Fruit fly (Drosophila melanogaster) whole organism, embryonic: Measurements from ENCODE around the gene TotA.

Experiments
- CG10147 ChIP-seq: fragments of 200-800 bp; sonication (Bioruptor generic); optimal IDR thresholded peaks from 2 replicates; lab custom pipeline; 2019; ENCODE audit warnings: missing biosample characterization, mild to moderate bottlenecking, missing genetic modification characterization, moderate library complexity
- CG10959 ChIP-seq: fragments of 200-800 bp; sonication (Bioruptor generic); IDR thresholded peaks from 2 replicates; pipeline ENCODE4 v1.3.6; 2022; ENCODE audit warnings: missing biosample characterization, missing genetic modification characterization
- CG11504 ChIP-seq: fragments of 200-800 bp; sonication (Bioruptor generic); optimal IDR thresholded peaks from 3 replicates; lab custom pipeline; 2019; ENCODE audit warnings: missing biosample characterization, mild to moderate bottlenecking, missing genetic modification characterization, moderate library complexity
- CG12071 ChIP-seq: fragments of 200-800 bp; sonication (Bioruptor generic); optimal IDR thresholded peaks from 3 replicates; lab custom pipeline; 2018; ENCODE audit warnings: missing biosample characterization, mild to moderate bottlenecking, missing genetic modification characterization
- CG12104 ChIP-seq: fragments of 200-800 bp; sonication (Bioruptor generic); optimal IDR thresholded peaks from 3 replicates; lab custom pipeline; 2016; ENCODE audit warnings: missing biosample characterization, missing genetic modification characterization
- CG12219 ChIP-seq: fragments of 200-800 bp; sonication (Bioruptor generic); optimal IDR thresholded peaks from 3 replicates; lab custom pipeline; 2018; ENCODE audit warnings: missing biosample characterization, mild to moderate bottlenecking, missing genetic modification characterization
- CG1233 ChIP-seq: fragments of 200-800 bp; sonication (Bioruptor generic); optimal IDR thresholded peaks from 4 replicates; lab custom pipeline; 2018; ENCODE audit warnings: missing biosample characterization, mild to moderate bottlenecking, missing genetic modification characterization
- CG12769 ChIP-seq: fragments of 200-800 bp; sonication (Bioruptor generic); optimal IDR thresholded peaks from 2 replicates; lab custom pipeline; 2019; ENCODE audit warnings: missing biosample characterization, mild to moderate bottlenecking, missing genetic modification characterization, moderate library complexity
- CG14860 ChIP-seq: fragments of 200-800 bp; sonication (Bioruptor generic); IDR thresholded peaks from 3 replicates; pipeline ENCODE4 v1.3.6; 2022; ENCODE audit warnings: missing biosample characterization, missing genetic modification characterization; ENCODE audit not compliant: partially characterized antibody
- CG1602 ChIP-seq: fragments of 200-800 bp; sonication (Bioruptor generic); optimal IDR thresholded peaks from 3 replicates; lab custom pipeline; 2016; ENCODE audit warnings: missing biosample characterization, missing genetic modification characterization
- CG16779 ChIP-seq: fragments of 200-800 bp; sonication (Bioruptor generic); IDR thresholded peaks from 2 replicates; pipeline ENCODE4 v1.3.6; 2022; ENCODE audit warnings: missing biosample characterization, missing genetic modification characterization
- CG17186 ChIP-seq: fragments of 200-800 bp; sonication (Bioruptor generic); optimal IDR thresholded peaks from 3 replicates; lab custom pipeline; 2017; ENCODE audit warnings: missing biosample characterization, missing genetic modification reagents, missing genetic modification characterization
- CG17829 ChIP-seq: fragments of 200-800 bp; optimal IDR thresholded peaks from 2 replicates; lab custom pipeline; 2019; ENCODE audit warnings: missing biosample characterization, mild to moderate bottlenecking, missing genetic modification characterization, moderate library complexity
- CG18619 ChIP-seq: fragments of 200-800 bp; sonication (Bioruptor generic); optimal IDR thresholded peaks from 3 replicates; lab custom pipeline; 2017; ENCODE audit warnings: missing biosample characterization, mild to moderate bottlenecking, missing genetic modification characterization
- CG2116 ChIP-seq: fragments of 200-800 bp; sonication (Bioruptor generic); optimal IDR thresholded peaks from 3 replicates; lab custom pipeline; 2018; ENCODE audit warnings: missing biosample characterization, mild to moderate bottlenecking, missing genetic modification characterization
- CG2889 ChIP-seq: fragments of 200-800 bp; sonication (Bioruptor generic); IDR thresholded peaks from 3 replicates; pipeline ENCODE4 v1.3.6; 2022; ENCODE audit warnings: missing biosample characterization, missing genetic modification characterization
- CG30403 ChIP-seq: fragments of 200-800 bp; sonication (Bioruptor generic); optimal IDR thresholded peaks from 3 replicates; lab custom pipeline; 2016; ENCODE audit warnings: missing biosample characterization, missing genetic modification characterization
- CG31441 ChIP-seq: fragments of 200-800 bp; sonication (Bioruptor generic); IDR thresholded peaks from 2 replicates; pipeline ENCODE4 v1.3.6; 2022; ENCODE audit warnings: missing biosample characterization, missing genetic modification characterization
- CG3838 ChIP-seq: fragments of 200-800 bp; sonication (Bioruptor generic); optimal IDR thresholded peaks from 3 replicates; lab custom pipeline; 2016; ENCODE audit warnings: missing biosample characterization, missing genetic modification characterization
- CG6854 ChIP-seq: fragments of 200-800 bp; sonication (Bioruptor generic); optimal IDR thresholded peaks from 3 replicates; lab custom pipeline; 2017; ENCODE audit warnings: missing biosample characterization, mild to moderate bottlenecking, missing genetic modification characterization
- CG7556 ChIP-seq: fragments of 200-800 bp; sonication (Bioruptor generic); optimal IDR thresholded peaks from 2 replicates; lab custom pipeline; 2017; ENCODE audit warnings: missing biosample characterization, mild to moderate bottlenecking, missing genetic modification characterization
- CG9817 ChIP-seq: fragments of 200-800 bp; sonication (Bioruptor generic); optimal IDR thresholded peaks from 2 replicates; lab custom pipeline; 2018; ENCODE audit warnings: missing biosample characterization, mild to moderate bottlenecking, missing genetic modification characterization, moderate library complexity
- Camta ChIP-seq: fragments of 200-800 bp; sonication (Bioruptor generic); optimal IDR thresholded peaks from 2 replicates; lab custom pipeline; 2016; ENCODE audit warnings: missing biosample characterization, missing genetic modification characterization
- CkIIα-i1 ChIP-seq: fragments of 200-800 bp; sonication (Bioruptor generic); IDR thresholded peaks from 2 replicates; pipeline ENCODE4 v1.3.6; 2022; ENCODE audit warnings: missing biosample characterization, missing genetic modification characterization
- Dad ChIP-seq: fragments of 200-800 bp; sonication (Bioruptor generic); optimal IDR thresholded peaks from 3 replicates; lab custom pipeline; 2016; ENCODE audit warnings: missing biosample characterization, missing genetic modification characterization
- Dfd ChIP-seq, 2 experiments: fragments of >200 bp; optimal IDR thresholded peaks; 2 replicates each; lab custom pipeline; 2017; ENCODE audit warnings: missing biosample characterization in 2 of 2, missing genetic modification characterization in 2 of 2
- Dll ChIP-seq: fragments of 200-800 bp; sonication (Bioruptor generic); IDR thresholded peaks from 4 replicates; pipeline ENCODE4 v1.3.6; 2022; ENCODE audit warnings: missing biosample characterization, missing genetic modification characterization; ENCODE audit not compliant: partially characterized antibody
- ERR ChIP-seq: fragments of 200-800 bp; sonication (Bioruptor generic); optimal IDR thresholded peaks from 2 replicates; lab custom pipeline; 2016; ENCODE audit warnings: missing biosample characterization, missing genetic modification characterization
- Elba2 ChIP-seq: fragments of 200-800 bp; sonication (Bioruptor generic); optimal IDR thresholded peaks from 3 replicates; lab custom pipeline; 2016; ENCODE audit warnings: missing biosample characterization, missing genetic modification characterization
- Ets97D ChIP-seq: fragments of 200-800 bp; sonication (Bioruptor generic); optimal IDR thresholded peaks from 3 replicates; lab custom pipeline; 2016; ENCODE audit warnings: missing biosample characterization, missing genetic modification characterization
- Hr39 ChIP-seq: fragments of >200 bp; optimal IDR thresholded peaks from 2 replicates; lab custom pipeline; 2017
- Rx ChIP-seq: fragments of 200-800 bp; sonication (Bioruptor generic); IDR thresholded peaks from 2 replicates; pipeline ENCODE4 v1.3.6; 2022; ENCODE audit warnings: missing biosample characterization, missing genetic modification characterization
- Sox102F ChIP-seq: fragments of 200-800 bp; sonication (Bioruptor generic); optimal IDR thresholded peaks from 2 replicates; lab custom pipeline; 2018; ENCODE audit warnings: missing biosample characterization, mild to moderate bottlenecking, missing genetic modification characterization, moderate library complexity
- Ssrp ChIP-seq: fragments of 200-800 bp; sonication (Bioruptor generic); optimal IDR thresholded peaks from 2 replicates; lab custom pipeline; 2018; ENCODE audit warnings: missing biosample characterization, mild to moderate bottlenecking, missing genetic modification characterization, moderate library complexity
- Xbp1 ChIP-seq: fragments of 200-800 bp; sonication (Bioruptor generic); optimal IDR thresholded peaks from 3 replicates; lab custom pipeline; 2016; ENCODE audit warnings: missing biosample characterization, mild to moderate bottlenecking, missing genetic modification characterization
- ase ChIP-seq: fragments of 200-800 bp; sonication (Bioruptor generic); IDR thresholded peaks from 3 replicates; pipeline ENCODE4 v1.3.6; 2022; ENCODE audit warnings: missing biosample characterization, missing genetic modification characterization
- bcd ChIP-seq: fragments of 200-800 bp; sonication (Bioruptor generic); optimal IDR thresholded peaks from 2 replicates; lab custom pipeline; 2017; ENCODE audit warnings: missing biosample characterization, mild to moderate bottlenecking, missing genetic modification characterization
- bigmax ChIP-seq: fragments of 200-800 bp; sonication (Bioruptor generic); optimal IDR thresholded peaks from 2 replicates; lab custom pipeline; 2018; ENCODE audit warnings: missing biosample characterization, mild to moderate bottlenecking, missing genetic modification characterization
- bsh ChIP-seq, 2 experiments: fragments of 200-800 bp; sonication (Bioruptor generic); optimal IDR thresholded peaks; 2 replicates each; lab custom pipeline; 2017 to 2018; ENCODE audit warnings: mild to moderate bottlenecking in 2 of 2, missing biosample characterization in 2 of 2, missing genetic modification characterization in 2 of 2, moderate library complexity in 1 of 2
- cad ChIP-seq: fragments of >200 bp; optimal IDR thresholded peaks from 2 replicates; lab custom pipeline; 2017; ENCODE audit warnings: missing biosample characterization, missing genetic modification characterization
- corto ChIP-seq: fragments of 200-800 bp; sonication (Bioruptor generic); optimal IDR thresholded peaks from 2 replicates; lab custom pipeline; 2016; ENCODE audit warnings: missing biosample characterization, mild to moderate bottlenecking, missing genetic modification characterization, moderate library complexity
- dmrt99B ChIP-seq: fragments of 200-800 bp; sonication (Bioruptor generic); optimal IDR thresholded peaks from 2 replicates; lab custom pipeline; 2018; ENCODE audit warnings: missing biosample characterization, mild to moderate bottlenecking, missing genetic modification characterization, moderate library complexity
- ftz-f1 ChIP-seq: fragments of 200-800 bp; sonication (Bioruptor generic); optimal IDR thresholded peaks from 2 replicates; lab custom pipeline; 2016; ENCODE audit warnings: missing biosample characterization, missing genetic modification characterization
- inv ChIP-seq: fragments of 200-800 bp; sonication (Bioruptor generic); IDR thresholded peaks from 2 replicates; pipeline ENCODE4 v1.3.6; 2022; ENCODE audit warnings: missing biosample characterization, missing genetic modification characterization; ENCODE audit not compliant: partially characterized antibody
- luna ChIP-seq: fragments of 200-800 bp; sonication (Bioruptor generic); optimal IDR thresholded peaks from 2 replicates; lab custom pipeline; 2016; ENCODE audit warnings: missing biosample characterization, missing genetic modification characterization
- odd ChIP-seq: fragments of 200-800 bp; sonication (Bioruptor generic); optimal IDR thresholded peaks from 2 replicates; lab custom pipeline; 2017; ENCODE audit warnings: missing biosample characterization, mild to moderate bottlenecking, missing genetic modification characterization
- otp ChIP-seq: fragments of 200-800 bp; sonication (Bioruptor generic); IDR thresholded peaks from 3 replicates; pipeline ENCODE4, ENCODE4 v1.3.6; 2022; ENCODE audit warnings: missing biosample characterization, missing genetic modification characterization
- so ChIP-seq: fragments of 200-800 bp; sonication (Bioruptor generic); IDR thresholded peaks from 3 replicates; pipeline ENCODE4 v1.3.6; 2022; ENCODE audit warnings: missing biosample characterization, missing genetic modification characterization
- tll ChIP-seq, 2 experiments: fragments of 200-800 bp in 1 of 2; fragments of >200 bp in 1 of 2; sonication (Bioruptor generic) in 1 of 2; optimal IDR thresholded peaks; 2 replicates each; lab custom pipeline; 2017 to 2019; ENCODE audit warnings: missing biosample characterization in 2 of 2, missing genetic modification characterization in 2 of 2, mild to moderate bottlenecking in 1 of 2, moderate library complexity in 1 of 2
- vnd ChIP-seq: fragments of 200-800 bp; sonication (Bioruptor generic); IDR thresholded peaks from 3 replicates; pipeline ENCODE4 v1.3.6; 2022; ENCODE audit warnings: missing biosample characterization, missing genetic modification characterization; ENCODE audit not compliant: partially characterized antibody

The TotA gene

dm6 chr3R:20821815-20822375 is 48.9 kb upstream of the TotA start, which contains the start of the genes CG17271 and RpS20 (continued):
- TF ChIP-seq Ets97D (GFP tag; lab: Kevin White, UChicago): peak; percentile 96
- no peak for TF ChIP-seq Dfd (GFP tag; optimal IDR thresholded peaks at IDR 0.05; lab: Kevin White, UChicago)
- TF ChIP-seq bsh (GFP tag; optimal IDR thresholded peaks at IDR 0.05; lab: Kevin White, UChicago): peak in 1 of 2 experiments; percentile 86
- TF ChIP-seq cad (GFP tag; lab: Kevin White, UChicago): peak; percentile 6
- TF ChIP-seq CG1602 (GFP tag; lab: Kevin White, UChicago): peak; percentile 88
- TF ChIP-seq CG2116 (GFP tag; lab: Kevin White, UChicago): peak; percentile 95
- TF ChIP-seq corto (GFP tag; lab: Kevin White, UChicago): no peak
- peak; percentile 87 for TF ChIP-seq CG31441 (GFP tag; lab: Robert Waterston, UW)
- TF ChIP-seq CG1233 (GFP tag; lab: Kevin White, UChicago): peak; percentile 85
- TF ChIP-seq ERR (GFP tag; lab: Kevin White, UChicago): peak; percentile 91
- TF ChIP-seq CG14860: no peak
- TF ChIP-seq Ssrp (tag; lab: Kevin White, UChicago): peak; percentile 83
- no peak for TF ChIP-seq Hr39 (lab: Kevin White, UChicago)
- peak; percentile 88 for TF ChIP-seq CG17829 (tag; lab: Kevin White, UChicago)
- TF ChIP-seq luna (GFP tag; lab: Kevin White, UChicago): peak; percentile 90
- peak; percentile 87 for TF ChIP-seq CG18619
- peak; percentile 96 for TF ChIP-seq Camta (GFP tag; lab: Kevin White, UChicago)
- TF ChIP-seq odd (GFP tag; lab: Kevin White, UChicago): peak; percentile 67
- TF ChIP-seq tll (GFP tag; optimal IDR thresholded peaks at IDR 0.05; lab: Kevin White, UChicago): peak; percentile 14 to 67
- peak; percentile 69 for TF ChIP-seq CG12219
- TF ChIP-seq Rx: peak; percentile 87
- TF ChIP-seq CG12769 (tag; lab: Kevin White, UChicago): peak; percentile 93
- TF ChIP-seq inv (GFP tag; lab: Robert Waterston, UW): 0 out of 2 replicates have a peak, but pooled peaks have one; percentile 16
- peak; percentile 90 for TF ChIP-seq ase (GFP tag; lab: Robert Waterston, UW)
- peak; percentile 79 for TF ChIP-seq CG12071 (GFP tag; lab: Kevin White, UChicago)
- no peak for TF ChIP-seq CkIIα-i1
- TF ChIP-seq CG16779 (GFP tag; lab: Robert Waterston, UW): peak; percentile 74; the same call in 1 of the 2 replicates
- peak; percentile 99 for TF ChIP-seq bigmax
- peak; percentile 81 for TF ChIP-seq dmrt99B
- TF ChIP-seq vnd: no peak
- peak; percentile 96 for TF ChIP-seq CG30403 (GFP tag; lab: Kevin White, UChicago)
- TF ChIP-seq Sox102F (GFP tag; lab: Kevin White, UChicago): peak; percentile 89
- peak; percentile 92 for TF ChIP-seq otp (GFP tag; lab: Robert Waterston, UW)
- peak; percentile 96 for TF ChIP-seq Xbp1
- TF ChIP-seq CG10147: peak; percentile 75
- TF ChIP-seq CG9817 (tag; lab: Kevin White, UChicago): peak; percentile 91
- peak; percentile 56 for TF ChIP-seq CG3838
- peak; percentile 90 for TF ChIP-seq bcd (GFP tag; lab: Kevin White, UChicago)
- TF ChIP-seq so (GFP tag; lab: Robert Waterston, UW): peak; percentile 91
- TF ChIP-seq Dll (GFP tag; lab: Robert Waterston, UW): no peak
- TF ChIP-seq CG12104 (GFP tag; lab: Kevin White, UChicago): peak; percentile 86
- TF ChIP-seq CG6854 (GFP tag; lab: Kevin White, UChicago): peak; percentile 66
- TF ChIP-seq CG17186 (GFP tag; lab: Kevin White, UChicago): peak; percentile 91
- peak; percentile 67 for TF ChIP-seq CG10959 (GFP tag; lab: Robert Waterston, UW)
- peak; percentile 86 for TF ChIP-seq CG2889 (GFP tag; lab: Robert Waterston, UW)
- TF ChIP-seq CG7556 (GFP tag; lab: Kevin White, UChicago): peak; percentile 85
- peak; percentile 78 for TF ChIP-seq ftz-f1
- TF ChIP-seq Elba2 (GFP tag; lab: Kevin White, UChicago): peak; percentile 35
- TF ChIP-seq CG11504 (tag; lab: Kevin White, UChicago): peak; percentile 87
- TF ChIP-seq Dad (GFP tag; lab: Kevin White, UChicago): peak; percentile 95
